Worm (Caenorhabditis elegans) whole organism, L4 larva: Measurements from ENCODE around the gene F28G4.4.

Experiments
- T26A8.4 ChIP-seq: fragments of 200-800 bp; sonication (Bioruptor generic); IDR thresholded peaks from 2 replicates; pipeline ENCODE4 v1.3.6; 2022; ENCODE audit warnings: missing genetic modification characterization, missing compliant biosample characterization
- Y75B8A.6 ChIP-seq: fragments of 200-800 bp; sonication (Bioruptor generic); IDR thresholded peaks from 2 replicates; pipeline ENCODE4 v1.3.6; 2022; ENCODE audit warnings: missing genetic modification reagents, missing genetic modification characterization, missing compliant biosample characterization
- ceh-82 ChIP-seq: sonication (generic microtip); optimal IDR thresholded peaks from 2 replicates; lab custom pipeline; 2017; ENCODE audit warnings: missing biosample characterization, missing genetic modification characterization
- ces-1 ChIP-seq: fragments of 150-350 bp; sonication (generic microtip); optimal IDR thresholded peaks from 4 replicates; lab custom pipeline; 2014; ENCODE audit warnings: missing biosample characterization, missing genetic modification reagents, missing genetic modification characterization
- fos-1 ChIP-seq: fragments of 150-350 bp; optimal IDR thresholded peaks from 2 replicates; lab custom pipeline; 2014; ENCODE audit warnings: missing biosample characterization, missing genetic modification characterization
- hlh-11 ChIP-seq: fragments of 200-800 bp; sonication (Bioruptor generic); optimal IDR thresholded peaks from 2 replicates; lab custom pipeline; 2018; ENCODE audit warnings: mild to moderate bottlenecking, missing genetic modification characterization, missing compliant biosample characterization
- lin-13 ChIP-seq: fragments of 150-350 bp; optimal IDR thresholded peaks from 2 replicates; lab custom pipeline; 2014; ENCODE audit warnings: missing biosample characterization, missing genetic modification reagents, missing genetic modification characterization
- nhr-11 ChIP-seq: fragments of 150-350 bp; optimal IDR thresholded peaks from 2 replicates; lab custom pipeline; 2014; ENCODE audit warnings: missing biosample characterization, missing genetic modification characterization
- nhr-25 ChIP-seq: sonication (generic microtip); optimal IDR thresholded peaks from 2 replicates; lab custom pipeline; 2017; ENCODE audit warnings: missing genetic modification characterization, mild to moderate bottlenecking, missing compliant biosample characterization, antibody characterized with exemption, moderate library complexity, borderline replicate concordance; ENCODE audit not compliant: insufficient read depth
- nhr-77 ChIP-seq: fragments of 150-350 bp; optimal IDR thresholded peaks from 2 replicates; lab custom pipeline; 2014; ENCODE audit warnings: missing biosample characterization, missing genetic modification characterization
- snpc-4 ChIP-seq: fragments of 150-350 bp; optimal IDR thresholded peaks from 2 replicates; lab custom pipeline; 2014; ENCODE audit warnings: missing biosample characterization, missing genetic modification characterization
- zfp-3 ChIP-seq: fragments of 200-800 bp; sonication (Bioruptor generic); conservative IDR thresholded peaks from 2 replicates; pipeline ENCODE4 v1.3.6; 2022; ENCODE audit warnings: missing genetic modification reagents, missing genetic modification characterization, missing compliant biosample characterization
- ztf-11 ChIP-seq: fragments of 150-350 bp; optimal IDR thresholded peaks from 2 replicates; lab custom pipeline; 2014; ENCODE audit warnings: missing biosample characterization, missing genetic modification characterization

ce11 chrV:16266514-16266913 lies 19.2 kb downstream of the F28G4.4 start, which contains the start of gene T13F3.4:
- no peak for TF ChIP-seq nhr-25 (tag; lab: Kevin White, UChicago)
- no peak for TF ChIP-seq ceh-82 (tag; lab: Kevin White, UChicago)
- no peak for TF ChIP-seq ztf-11 (tag; lab: Kevin White, UChicago)
- TF ChIP-seq fos-1 (tag; lab: Kevin White, UChicago) = no peak
- no peak for TF ChIP-seq T26A8.4 (GFP tag; lab: Robert Waterston, UW)
- no peak for TF ChIP-seq hlh-11 (tag; lab: Kevin White, UChicago)
- TF ChIP-seq nhr-11 = no peak
- TF ChIP-seq Y75B8A.6 (GFP tag; lab: Robert Waterston, UW) = no peak
- TF ChIP-seq zfp-3 = no peak
- no peak for TF ChIP-seq snpc-4
- TF ChIP-seq ces-1 (GFP tag; lab: Kevin White, UChicago) = no peak
- no peak for TF ChIP-seq nhr-77
- TF ChIP-seq lin-13 = no peak
